Fruit fly (Drosophila melanogaster) whole organism, pupa: ENCODE results near the gene CG13796.
A peak's percentile ranks its signal among the peaks of the same experiment; 100 is the strongest.
"Not testable (repeated sequence)": the region's sequence is repeated elsewhere in the genome, so short reads cannot be mapped to it uniquely, and the experiment has no call there.

Experiments used
- CG10348 ChIP-seq: fragments of 200-800 bp; sonication (Bioruptor generic); IDR thresholded peaks from 2 replicates; pipeline ENCODE4 v1.3.6; 2022; ENCODE audit warnings: missing biosample characterization, missing genetic modification characterization
- CG12605 ChIP-seq: fragments of 200-800 bp; sonication (Bioruptor generic); IDR thresholded peaks from 2 replicates; pipeline ENCODE4 v1.3.6; 2022; ENCODE audit warnings: missing biosample characterization, missing genetic modification characterization
- CG13204 ChIP-seq: fragments of 200-800 bp; sonication (Bioruptor generic); optimal IDR thresholded peaks from 2 replicates; lab custom pipeline; 2018; ENCODE audit warnings: missing biosample characterization, mild to moderate bottlenecking, missing genetic modification characterization, moderate library complexity
- CG14655 ChIP-seq: fragments of 200-800 bp; sonication (Bioruptor generic); optimal IDR thresholded peaks from 3 replicates; lab custom pipeline; 2017; ENCODE audit warnings: mild to moderate bottlenecking, missing biosample characterization, missing genetic modification reagents, missing genetic modification characterization
- CG15710 ChIP-seq: fragments of 200-800 bp; sonication (Bioruptor generic); optimal IDR thresholded peaks from 2 replicates; lab custom pipeline; 2018; ENCODE audit warnings: missing biosample characterization, mild to moderate bottlenecking, missing genetic modification characterization, moderate library complexity
- CG17806 ChIP-seq: fragments of 200-800 bp; sonication (Bioruptor generic); optimal IDR thresholded peaks from 2 replicates; lab custom pipeline; 2018; ENCODE audit warnings: missing biosample characterization, mild to moderate bottlenecking, missing genetic modification characterization, moderate library complexity
- CG32121 ChIP-seq: fragments of 200-800 bp; sonication (Bioruptor generic); IDR thresholded peaks from 2 replicates; pipeline ENCODE4 v1.3.6; 2022; ENCODE audit warnings: missing biosample characterization, missing genetic modification characterization
- CG34367 ChIP-seq: fragments of 200-800 bp; sonication (Bioruptor generic); optimal IDR thresholded peaks from 2 replicates; lab custom pipeline; 2018; ENCODE audit warnings: missing biosample characterization, mild to moderate bottlenecking, missing genetic modification characterization
- CG4496 ChIP-seq: fragments of 200-800 bp; sonication (Bioruptor generic); IDR thresholded peaks from 3 replicates; pipeline ENCODE4 v1.3.6; 2022; ENCODE audit warnings: missing biosample characterization, missing genetic modification characterization
- CG8159 ChIP-seq: fragments of 200-800 bp; sonication (Bioruptor generic); optimal IDR thresholded peaks from 3 replicates; lab custom pipeline; 2018; ENCODE audit warnings: missing biosample characterization, mild to moderate bottlenecking, missing genetic modification characterization, moderate library complexity
- CG8301 ChIP-seq: fragments of 200-800 bp; sonication (Bioruptor generic); optimal IDR thresholded peaks from 2 replicates; lab custom pipeline; 2018; ENCODE audit warnings: missing biosample characterization, mild to moderate bottlenecking, missing genetic modification characterization
- CG9948 ChIP-seq: fragments of 200-800 bp; sonication (Bioruptor generic); optimal IDR thresholded peaks from 2 replicates; lab custom pipeline; 2018; ENCODE audit warnings: missing biosample characterization, mild to moderate bottlenecking, missing genetic modification characterization, moderate library complexity
- D1 ChIP-seq: fragments of 200-800 bp; sonication (Bioruptor generic); optimal IDR thresholded peaks from 2 replicates; lab custom pipeline; 2018; ENCODE audit warnings: missing biosample characterization, mild to moderate bottlenecking, missing genetic modification characterization, moderate library complexity
- EcR ChIP-seq: fragments of 200-800 bp; sonication (Bioruptor generic); optimal IDR thresholded peaks from 3 replicates; lab custom pipeline; 2019; ENCODE audit warnings: missing biosample characterization, missing genetic modification characterization, mild to moderate bottlenecking, moderate library complexity, missing genetic modification reagents
- Ets98B ChIP-seq: fragments of 200-800 bp; sonication (Bioruptor generic); IDR thresholded peaks from 2 replicates; pipeline ENCODE4 v1.3.6; 2022; ENCODE audit warnings: missing biosample characterization, missing genetic modification characterization
- Pif1A ChIP-seq: fragments of 200-800 bp; sonication (Bioruptor generic); optimal IDR thresholded peaks from 3 replicates; lab custom pipeline; 2016; ENCODE audit warnings: missing biosample characterization, missing genetic modification characterization
- Pif1B ChIP-seq: fragments of 200-800 bp; sonication (Bioruptor generic); optimal IDR thresholded peaks from 3 replicates; lab custom pipeline; 2016; ENCODE audit warnings: missing biosample characterization, missing genetic modification characterization
- Snoo ChIP-seq: fragments of 200-800 bp; sonication (Bioruptor generic); optimal IDR thresholded peaks from 3 replicates; lab custom pipeline; 2017; ENCODE audit warnings: missing biosample characterization, mild to moderate bottlenecking, missing genetic modification characterization, inconsistent platforms
- fd96Ca ChIP-seq: fragments of 200-800 bp; sonication (Bioruptor generic); IDR thresholded peaks from 3 replicates; pipeline ENCODE4 v1.3.6; 2022; ENCODE audit warnings: missing biosample characterization, missing genetic modification characterization
- gl ChIP-seq: fragments of 200-800 bp; sonication (Bioruptor generic); optimal IDR thresholded peaks from 2 replicates; lab custom pipeline; 2018; ENCODE audit warnings: missing biosample characterization, mild to moderate bottlenecking, missing genetic modification characterization
- rn ChIP-seq: fragments of 200-800 bp; sonication (Bioruptor generic); IDR thresholded peaks from 2 replicates; pipeline ENCODE4 v1.3.6; 2022; ENCODE audit warnings: missing biosample characterization, missing genetic modification characterization

Gene CG13796

dm6 chr2L:7732570-7732969 is at the start of gene CG13796:
Gene CG13796 (minus strand): TSS chr2L:7732670.
- TF ChIP-seq CG15710, CG10348, gl: not testable (repeated sequence)

DNA sequence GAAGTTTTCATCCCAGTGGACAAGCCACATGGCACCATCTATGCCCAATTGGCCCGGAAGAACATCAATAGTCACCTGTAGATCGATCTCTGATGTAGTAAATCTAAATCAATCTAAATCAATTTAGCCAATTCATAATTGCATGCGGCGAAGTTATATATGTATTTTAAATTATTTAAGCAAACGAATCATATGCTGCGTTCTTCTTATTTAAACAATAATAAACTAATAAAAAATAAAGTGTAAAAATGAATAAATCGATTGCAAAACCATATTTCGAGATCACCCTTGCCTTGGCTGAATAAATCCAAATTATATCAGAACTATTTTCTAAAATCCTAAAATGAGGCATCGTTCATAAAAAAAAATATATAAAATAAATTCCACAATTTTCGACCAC is 48.7 kb upstream of the CG13796 start, which contains the start of gene CG7164:
CG7164 (plus strand) TSS at position 301 of the 400 bp plus-strand sequence.
- no peak for TF ChIP-seq CG10348
- no peak for TF ChIP-seq CG34367
- no peak for TF ChIP-seq CG32121
- no peak for TF ChIP-seq CG4496 (GFP tag; lab: Robert Waterston, UW)
- TF ChIP-seq fd96Ca (GFP tag; lab: Robert Waterston, UW): no peak
- TF ChIP-seq Ets98B (GFP tag; lab: Robert Waterston, UW): no peak

DNA sequence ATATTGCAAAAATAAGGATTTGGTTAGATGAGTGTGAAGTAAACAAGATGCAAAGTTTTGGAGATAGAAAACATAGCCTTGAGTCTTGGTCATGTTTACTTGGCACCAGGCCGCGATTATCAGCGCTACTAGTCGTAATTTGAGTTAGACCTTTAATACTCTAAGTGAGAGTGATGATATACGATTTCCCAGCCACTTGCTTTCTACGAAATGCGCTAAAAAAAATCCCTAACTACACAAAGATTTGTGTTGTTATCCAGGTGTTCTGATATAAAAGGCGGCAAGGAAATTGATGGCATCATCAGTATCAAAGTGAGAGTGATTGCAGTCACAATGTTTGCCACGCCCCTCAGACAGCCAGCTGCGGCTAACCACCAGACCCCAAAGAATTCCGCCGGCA is 47.3 kb upstream of the CG13796 start, which contains the start of gene Uro:
Uro (plus strand) TSS at position 301 of the 400 bp plus-strand sequence.
- TF ChIP-seq D1 (tag; lab: Kevin White, UChicago): no peak
- no peak for TF ChIP-seq Ets98B (GFP tag; lab: Robert Waterston, UW)
- no peak for TF ChIP-seq CG4496 (GFP tag; lab: Robert Waterston, UW)
- no peak for TF ChIP-seq gl
- TF ChIP-seq CG10348: no peak
- no peak for TF ChIP-seq CG9948 (tag; lab: Kevin White, UChicago)
- no peak for TF ChIP-seq rn (GFP tag; lab: Robert Waterston, UW)
- TF ChIP-seq CG34367: no peak
- TF ChIP-seq fd96Ca (GFP tag; lab: Robert Waterston, UW): no peak

DNA sequence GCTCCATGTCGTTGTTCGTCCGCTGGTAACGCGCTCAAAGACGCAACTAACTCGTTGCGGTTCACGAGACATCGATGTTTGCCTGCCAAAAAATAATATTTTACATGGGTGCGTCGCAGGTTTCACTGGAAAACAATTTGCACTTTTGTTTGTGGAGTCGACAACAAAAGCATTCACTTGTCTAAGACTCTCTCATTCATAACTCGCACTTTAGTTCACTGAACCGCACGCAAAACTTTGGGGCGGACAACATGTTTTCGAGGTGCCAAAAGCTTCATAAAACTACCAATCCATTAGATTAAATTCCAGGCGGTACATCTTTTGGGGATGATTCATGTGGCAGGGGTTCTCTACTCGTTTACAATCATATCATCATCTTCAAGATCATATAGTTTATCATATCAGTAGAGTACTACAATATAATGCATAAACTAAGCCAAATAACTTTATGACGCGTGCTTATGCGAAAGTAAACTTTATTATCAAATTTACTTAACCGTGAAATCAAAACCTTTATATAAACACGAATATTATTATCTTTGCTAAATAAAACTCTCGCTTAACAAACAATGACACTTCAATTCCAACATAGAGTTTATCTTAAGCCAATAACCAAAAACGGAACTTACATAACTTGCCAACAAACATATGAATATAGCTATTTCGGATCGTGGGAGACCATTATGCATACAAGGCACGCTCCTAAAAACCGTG is 45.7 kb upstream of the CG13796 start, which contains the start of gene CG7179:
CG7179 (minus strand) TSS at position 51 of the 714 bp plus-strand sequence.
- no peak for TF ChIP-seq CG12605 (GFP tag; lab: Robert Waterston, UW)
- no peak for TF ChIP-seq Snoo (tag; lab: Kevin White, UChicago)
- no peak for TF ChIP-seq Ets98B (GFP tag; lab: Robert Waterston, UW)
- no peak for TF ChIP-seq CG17806 (tag; lab: Kevin White, UChicago)
- TF ChIP-seq CG8159: no peak
- no peak for TF ChIP-seq Pif1B (GFP tag; lab: Kevin White, UChicago)
- no peak for TF ChIP-seq Pif1A (GFP tag; lab: Kevin White, UChicago)
- no peak for TF ChIP-seq gl
- no peak for TF ChIP-seq CG4496 (GFP tag; lab: Robert Waterston, UW)
- no peak for TF ChIP-seq D1 (tag; lab: Kevin White, UChicago)
- no peak for TF ChIP-seq fd96Ca (GFP tag; lab: Robert Waterston, UW)
- no peak for TF ChIP-seq rn (GFP tag; lab: Robert Waterston, UW)
- TF ChIP-seq CG32121: no peak
- no peak for TF ChIP-seq CG13204
- TF ChIP-seq CG14655 (GFP tag; lab: Kevin White, UChicago): no peak
- TF ChIP-seq CG8301 (tag; lab: Kevin White, UChicago): no peak
- no peak for TF ChIP-seq CG10348

DNA sequence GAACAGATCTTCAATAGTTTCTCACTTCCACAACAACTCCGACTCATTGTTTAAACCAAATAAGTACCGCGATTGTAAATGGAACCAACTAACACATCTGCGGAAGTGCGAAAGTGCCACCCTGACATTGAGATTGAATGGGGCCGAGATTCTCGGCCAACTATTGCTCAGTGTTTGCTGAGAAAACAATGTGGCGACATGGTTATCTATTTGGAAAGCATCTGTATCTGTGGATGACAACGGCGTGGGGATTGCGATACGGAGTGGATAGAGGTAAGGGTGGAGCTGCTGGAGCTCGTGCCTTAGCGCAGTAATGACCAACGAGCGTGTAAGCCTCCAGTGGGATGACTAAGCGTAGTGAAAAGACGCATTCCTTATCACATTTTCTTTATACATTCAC is 42.8 kb upstream of the CG13796 start:
- TF ChIP-seq CG34367: no peak
- no peak for TF ChIP-seq CG10348

- TF ChIP-seq CG8301 (tag; lab: Kevin White, UChicago): no peak
- TF ChIP-seq CG14655 (GFP tag; lab: Kevin White, UChicago): no peak
- TF ChIP-seq CG8159: peak; percentile 81
- TF ChIP-seq CG10348: no peak
- TF ChIP-seq CG32121: no peak
These were observed 39.4 kb upstream of the CG13796 start for dm6 chr2L:7771891-7772290.

dm6 chr2L:7767328-7767727 is 34.9 kb upstream of the CG13796 start, which contains the start of gene CG7191:
Gene CG7191 (plus strand): TSS chr2L:7767628.
- TF ChIP-seq CG13204: no peak
- TF ChIP-seq Ets98B (GFP tag; lab: Robert Waterston, UW): no peak
- TF ChIP-seq CG12605 (GFP tag; lab: Robert Waterston, UW): no peak
- TF ChIP-seq CG8159: no peak
- TF ChIP-seq Snoo (tag; lab: Kevin White, UChicago): no peak
- no peak for TF ChIP-seq rn (GFP tag; lab: Robert Waterston, UW)
- TF ChIP-seq Pif1B (GFP tag; lab: Kevin White, UChicago): no peak
- TF ChIP-seq EcR (GFP tag; lab: Kevin White, UChicago): no peak
- no peak for TF ChIP-seq CG4496 (GFP tag; lab: Robert Waterston, UW)
- TF ChIP-seq D1 (tag; lab: Kevin White, UChicago): no peak
- no peak for TF ChIP-seq CG8301 (tag; lab: Kevin White, UChicago)
- TF ChIP-seq CG17806 (tag; lab: Kevin White, UChicago): no peak
